Worm (Caenorhabditis elegans): ENCODE results near the gene zipt-2.2.

zipt-2.2 gene

ce11 chrIV:4244510-4244909, 9.3 kb upstream of the zipt-2.2 start, which contains the start of gene col-34:
Gene col-34, minus strand, starts transcription at chrIV:4244610.
- TF ChIP-seq sea-1 (GFP tag; conservative IDR thresholded peaks at IDR 0.05) = no peak
- TF ChIP-seq tra-4 (tag; optimal IDR thresholded peaks at IDR 0.05) = no peak
- no peak for TF ChIP-seq tbx-37 (GFP tag; conservative IDR thresholded peaks at IDR 0.05)
- TF ChIP-seq B0310.2 (tag; optimal IDR thresholded peaks at IDR 0.05) = no peak
- no peak for TF ChIP-seq ceh-13 (GFP tag; optimal IDR thresholded peaks at IDR 0.05)
- TF ChIP-seq ets-7 (tag; optimal IDR thresholded peaks at IDR 0.05) = no peak
- no peak for TF ChIP-seq hmbx-1 (tag; optimal IDR thresholded peaks at IDR 0.05)
- no peak for TF ChIP-seq pes-1 (GFP tag; IDR thresholded peaks at IDR 0.05)
- no peak for TF ChIP-seq aly-1 (tag; optimal IDR thresholded peaks at IDR 0.05)
- no peak for TF ChIP-seq tbx-11 (GFP tag; IDR thresholded peaks at IDR 0.05)
- no peak for TF ChIP-seq scrt-1 (GFP tag; IDR thresholded peaks at IDR 0.05)
- no peak for TF ChIP-seq flt-1 (GFP tag; IDR thresholded peaks at IDR 0.05)
- no peak for TF ChIP-seq F13C5.2 (tag; optimal IDR thresholded peaks at IDR 0.05)
- no peak for TF ChIP-seq ama-1 (optimal IDR thresholded peaks at IDR 0.05)
- TF ChIP-seq hnd-1 (tag; optimal IDR thresholded peaks at IDR 0.05) = no peak
- no peak for TF ChIP-seq ceh-36 (tag; optimal IDR thresholded peaks at IDR 0.05)
- TF ChIP-seq hmg-4 (GFP tag; optimal IDR thresholded peaks at IDR 0.05) = no peak

ce11 chrIV:4243830-4244406, 8.8 kb upstream of the zipt-2.2 start:
- TF ChIP-seq hmg-4 (GFP tag; optimal IDR thresholded peaks at IDR 0.05) (no peak), aly-1 (tag; optimal IDR thresholded peaks at IDR 0.05) (peak; percentile 2)

- TF ChIP-seq B0310.2 (tag; optimal IDR thresholded peaks at IDR 0.05) = no peak
- TF ChIP-seq ceh-36 (tag; optimal IDR thresholded peaks at IDR 0.05) = no peak
Observed at ce11 chrIV:4236671-4237070, 1.5 kb upstream of the zipt-2.2 start.

DNA sequence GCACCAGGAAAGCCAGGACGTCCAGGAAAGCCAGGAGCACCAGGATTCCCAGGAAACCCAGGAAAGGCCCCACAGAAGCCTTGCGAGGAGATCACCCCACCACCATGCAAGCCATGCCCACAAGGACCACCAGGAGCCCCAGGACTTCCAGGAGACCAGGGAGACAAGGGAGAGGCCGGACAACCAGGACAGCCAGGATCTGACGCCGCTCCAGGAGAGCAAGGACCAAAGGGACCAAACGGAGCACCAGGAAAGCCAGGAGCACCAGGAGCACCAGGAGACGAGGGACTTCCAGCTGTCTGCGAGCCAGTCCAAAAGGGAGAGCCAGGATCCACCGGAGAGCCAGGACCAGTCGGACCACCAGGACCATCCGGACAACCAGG, 851 bp upstream of the zipt-2.2 start:
- TF ChIP-seq hmg-4 (GFP tag; optimal IDR thresholded peaks at IDR 0.05) (no peak), ceh-36 (tag; optimal IDR thresholded peaks at IDR 0.05) (no peak), tra-4 (tag; optimal IDR thresholded peaks at IDR 0.05) (no peak), ceh-13 (GFP tag; optimal IDR thresholded peaks at IDR 0.05) (no peak), scrt-1 (GFP tag; IDR thresholded peaks at IDR 0.05) (no peak), B0310.2 (tag; optimal IDR thresholded peaks at IDR 0.05) (no peak), tbx-11 (GFP tag; IDR thresholded peaks at IDR 0.05) (no peak), ets-7 (tag; optimal IDR thresholded peaks at IDR 0.05) (no peak), tbx-37 (GFP tag; conservative IDR thresholded peaks at IDR 0.05) (no peak), flt-1 (GFP tag; IDR thresholded peaks at IDR 0.05) (no peak), ama-1 (optimal IDR thresholded peaks at IDR 0.05) (no peak), aly-1 (tag; optimal IDR thresholded peaks at IDR 0.05) (no peak), hmbx-1 (tag; optimal IDR thresholded peaks at IDR 0.05) (no peak), hnd-1 (tag; optimal IDR thresholded peaks at IDR 0.05) (no peak), sea-1 (GFP tag; conservative IDR thresholded peaks at IDR 0.05) (no peak), pes-1 (GFP tag; IDR thresholded peaks at IDR 0.05) (no peak), F13C5.2 (tag; optimal IDR thresholded peaks at IDR 0.05) (no peak)

DNA sequence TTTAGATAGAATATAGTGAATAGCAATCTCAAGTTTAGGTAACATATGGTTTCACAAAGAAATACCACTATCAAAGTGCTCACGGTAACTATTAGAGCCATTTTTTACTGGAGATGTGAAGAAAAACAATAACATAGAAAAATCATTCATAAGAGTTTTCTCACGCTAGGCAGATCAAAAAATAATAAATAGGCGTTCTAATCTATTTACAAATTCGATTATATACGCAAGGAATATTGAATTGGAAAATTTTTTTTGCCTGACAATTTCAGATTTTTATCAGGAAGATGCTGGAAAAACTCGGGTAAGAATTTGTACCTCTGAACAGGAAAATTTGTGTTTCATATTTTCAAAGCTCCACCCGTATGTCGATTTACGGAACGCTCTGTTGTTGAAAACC, 7.2 kb downstream of the zipt-2.2 start, which contains the start of gene srbc-70:
TSS of gene srbc-70 (minus strand) at position 101 of the 400 bp plus-strand sequence.
- TF ChIP-seq tbx-37 (GFP tag; conservative IDR thresholded peaks at IDR 0.05) (no peak), sea-1 (GFP tag; conservative IDR thresholded peaks at IDR 0.05) (no peak), tra-4 (tag; optimal IDR thresholded peaks at IDR 0.05) (no peak), hnd-1 (tag; optimal IDR thresholded peaks at IDR 0.05) (no peak), aly-1 (tag; optimal IDR thresholded peaks at IDR 0.05) (no peak)

ce11 chrIV:4225851-4226250, 9.3 kb downstream of the zipt-2.2 start, which contains the start of gene srbc-71:
Gene srbc-71, minus strand, starts transcription at chrIV:4225951.
- no peak for TF ChIP-seq sea-1 (GFP tag; conservative IDR thresholded peaks at IDR 0.05)
- TF ChIP-seq hmg-4 (GFP tag; optimal IDR thresholded peaks at IDR 0.05) = no peak
- TF ChIP-seq tra-4 (tag; optimal IDR thresholded peaks at IDR 0.05) = no peak
- TF ChIP-seq hmbx-1 (tag; optimal IDR thresholded peaks at IDR 0.05) = no peak
- no peak for TF ChIP-seq ets-7 (tag; optimal IDR thresholded peaks at IDR 0.05)
- TF ChIP-seq F13C5.2 (tag; optimal IDR thresholded peaks at IDR 0.05) = no peak

DNA sequence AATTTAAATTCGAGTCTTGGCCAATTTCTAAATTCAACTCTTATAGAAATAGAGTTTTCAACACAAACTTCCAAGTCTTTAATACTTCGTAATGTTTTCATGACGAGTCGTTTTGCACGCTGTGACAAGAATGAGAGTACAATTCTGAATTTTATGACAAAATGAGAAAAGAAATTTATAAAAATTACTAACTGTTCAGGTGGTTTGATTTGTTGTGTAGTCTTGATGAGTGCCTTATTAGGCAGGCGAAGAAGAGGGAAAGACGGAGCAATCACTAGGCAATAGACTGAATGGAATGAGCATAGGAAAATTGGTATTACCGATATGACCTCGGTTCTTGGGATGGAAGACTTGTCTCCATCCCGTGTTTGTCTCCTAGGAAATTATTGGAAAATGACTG, 15.2 kb downstream of the zipt-2.2 start, which contains the start of gene F30B5.11:
TSS of gene F30B5.11 (minus strand) at position 101 of the 400 bp plus-strand sequence.
- TF ChIP-seq aly-1 (tag; optimal IDR thresholded peaks at IDR 0.05) = no peak
- no peak for TF ChIP-seq hnd-1 (tag; optimal IDR thresholded peaks at IDR 0.05)
- no peak for TF ChIP-seq scrt-1 (GFP tag; IDR thresholded peaks at IDR 0.05)

- TF ChIP-seq B0310.2 (tag; optimal IDR thresholded peaks at IDR 0.05) (no peak), F13C5.2 (tag; optimal IDR thresholded peaks at IDR 0.05) (no peak), ets-7 (tag; optimal IDR thresholded peaks at IDR 0.05) (no peak), ceh-13 (GFP tag; optimal IDR thresholded peaks at IDR 0.05) (no peak), scrt-1 (GFP tag; IDR thresholded peaks at IDR 0.05) (no peak)
Observed at ce11 chrIV:4218276-4218675, 16.9 kb downstream of the zipt-2.2 start.
